Worm (Caenorhabditis elegans) whole organism, L2 larva: Measurements from ENCODE around the gene ltd-1.

Source experiments
- C34F6.9 ChIP-seq: fragments of 150-350 bp; optimal IDR thresholded peaks from 2 replicates; lab custom pipeline; 2014; ENCODE audit warnings: missing biosample characterization, missing genetic modification characterization
- F13H6.1 ChIP-seq: sonication (generic microtip); optimal IDR thresholded peaks from 2 replicates; lab custom pipeline; 2016; ENCODE audit warnings: missing genetic modification characterization, missing compliant biosample characterization
- Y55F3AM.14 ChIP-seq: fragments of 200-800 bp; sonication (Bioruptor generic); optimal IDR thresholded peaks from 2 replicates; lab custom pipeline; 2018; ENCODE audit warnings: mild to moderate bottlenecking, missing genetic modification characterization, missing compliant biosample characterization
- alr-1 ChIP-seq: fragments of 150-350 bp; optimal IDR thresholded peaks from 2 replicates; lab custom pipeline; 2014; ENCODE audit warnings: missing biosample characterization, missing genetic modification characterization
- aly-2 ChIP-seq: fragments of 150-350 bp; optimal IDR thresholded peaks from 2 replicates; lab custom pipeline; 2014; ENCODE audit warnings: missing biosample characterization, missing genetic modification characterization
- blmp-1 ChIP-seq: sonication (generic microtip); optimal IDR thresholded peaks from 2 replicates; lab custom pipeline; 2017; ENCODE audit warnings: missing genetic modification characterization, mild to moderate bottlenecking, missing compliant biosample characterization, antibody characterized with exemption, moderate library complexity; ENCODE audit not compliant: insufficient read depth
- crh-2 ChIP-seq: sonication (generic microtip); optimal IDR thresholded peaks from 2 replicates; lab custom pipeline; 2017; ENCODE audit warnings: missing biosample characterization, missing genetic modification characterization
- dmd-4 ChIP-seq: sonication (generic microtip); optimal IDR thresholded peaks from 2 replicates; lab custom pipeline; 2017; ENCODE audit warnings: missing biosample characterization, missing genetic modification characterization
- egl-27 ChIP-seq: sonication (generic microtip); optimal IDR thresholded peaks from 3 replicates; lab custom pipeline; 2017; ENCODE audit warnings: missing biosample characterization, missing genetic modification reagents, missing genetic modification characterization
- elt-1 ChIP-seq: fragments of 150-350 bp; optimal IDR thresholded peaks from 2 replicates; lab custom pipeline; 2014; ENCODE audit warnings: missing biosample characterization, missing genetic modification characterization
- fos-1 ChIP-seq: fragments of 150-350 bp; optimal IDR thresholded peaks from 2 replicates; lab custom pipeline; 2014; ENCODE audit warnings: missing biosample characterization, missing genetic modification characterization
- gmeb-1 ChIP-seq: fragments of 150-350 bp; optimal IDR thresholded peaks from 2 replicates; lab custom pipeline; 2014; ENCODE audit warnings: missing biosample characterization, missing genetic modification characterization
- lin-13 ChIP-seq: fragments of 150-350 bp; optimal IDR thresholded peaks from 2 replicates; lab custom pipeline; 2014; ENCODE audit warnings: missing biosample characterization, missing genetic modification reagents, missing genetic modification characterization
- lsy-2 ChIP-seq, 2 experiments: fragments of 150-350 bp in 1 of 2; sonication (generic microtip) in 1 of 2; optimal IDR thresholded peaks; 2 replicates each; lab custom pipeline; 2014 to 2017; ENCODE audit warnings: missing biosample characterization in 2 of 2, missing genetic modification characterization in 2 of 2
- mab-5 ChIP-seq: fragments of 150-350 bp; optimal IDR thresholded peaks from 2 replicates; lab custom pipeline; 2014; ENCODE audit warnings: missing biosample characterization, missing genetic modification characterization
- mbf-1 ChIP-seq: sonication (generic microtip); optimal IDR thresholded peaks from 2 replicates; lab custom pipeline; 2017; ENCODE audit warnings: missing biosample characterization, missing genetic modification characterization
- mdl-1 ChIP-seq, 2 experiments: fragments of 150-350 bp in 1 of 2; sonication (generic microtip) in 1 of 2; optimal IDR thresholded peaks; 2 replicates each; lab custom pipeline; 2017; ENCODE audit warnings: missing biosample characterization in 2 of 2, missing genetic modification characterization in 2 of 2
- nhr-10 ChIP-seq: sonication (generic microtip); optimal IDR thresholded peaks from 2 replicates; lab custom pipeline; 2017; ENCODE audit warnings: missing biosample characterization, missing genetic modification characterization
- nhr-11 ChIP-seq: fragments of 150-350 bp; optimal IDR thresholded peaks from 2 replicates; lab custom pipeline; 2014; ENCODE audit warnings: missing biosample characterization, missing genetic modification characterization
- nhr-129 ChIP-seq: fragments of 150-350 bp; optimal IDR thresholded peaks from 2 replicates; lab custom pipeline; 2014; ENCODE audit warnings: missing biosample characterization, missing genetic modification characterization
- nhr-21 ChIP-seq: fragments of 150-350 bp; optimal IDR thresholded peaks from 2 replicates; lab custom pipeline; 2014; ENCODE audit warnings: missing biosample characterization, missing genetic modification characterization
- nhr-23 ChIP-seq: fragments of 150-350 bp; optimal IDR thresholded peaks from 2 replicates; lab custom pipeline; 2014; ENCODE audit warnings: missing biosample characterization, missing genetic modification reagents, missing genetic modification characterization
- nhr-237 ChIP-seq: fragments of 150-350 bp; optimal IDR thresholded peaks from 2 replicates; lab custom pipeline; 2014; ENCODE audit warnings: missing biosample characterization, missing genetic modification characterization
- nhr-25 ChIP-seq: fragments of 150-350 bp; sonication (generic microtip); optimal IDR thresholded peaks from 3 replicates; lab custom pipeline; 2014; ENCODE audit warnings: missing biosample characterization, missing genetic modification characterization
- nhr-6 ChIP-seq: fragments of 150-350 bp; optimal IDR thresholded peaks from 2 replicates; lab custom pipeline; 2014; ENCODE audit warnings: missing biosample characterization, missing genetic modification characterization
- nhr-77 ChIP-seq: fragments of 150-350 bp; optimal IDR thresholded peaks from 2 replicates; lab custom pipeline; 2014; ENCODE audit warnings: missing biosample characterization, missing genetic modification characterization
- skn-1 ChIP-seq: sonication (generic microtip); optimal IDR thresholded peaks from 2 replicates; lab custom pipeline; 2017; ENCODE audit warnings: missing biosample characterization, missing genetic modification characterization
- sma-3 ChIP-seq: sonication (generic microtip); optimal IDR thresholded peaks from 2 replicates; lab custom pipeline; 2016; ENCODE audit warnings: missing genetic modification reagents, missing genetic modification characterization, missing compliant biosample characterization
- sma-9 ChIP-seq, 2 experiments: fragments of 150-350 bp in 1 of 2; sonication (generic microtip) in 1 of 2; optimal IDR thresholded peaks; 2 replicates each; lab custom pipeline; 2014 to 2016; ENCODE audit warnings: missing genetic modification characterization in 2 of 2, mild to moderate bottlenecking in 1 of 2, missing biosample characterization in 1 of 2, missing compliant biosample characterization in 1 of 2, missing genetic modification reagents in 1 of 2, moderate library complexity in 1 of 2
- snpc-4 ChIP-seq: fragments of 150-350 bp; optimal IDR thresholded peaks from 2 replicates; lab custom pipeline; 2014; ENCODE audit warnings: missing biosample characterization, missing genetic modification characterization
- unc-39 ChIP-seq: fragments of 150-350 bp; optimal IDR thresholded peaks from 2 replicates; lab custom pipeline; 2014; ENCODE audit warnings: missing biosample characterization, missing genetic modification characterization
- unc-55 ChIP-seq: fragments of 150-350 bp; sonication (generic microtip); optimal IDR thresholded peaks from 3 replicates; lab custom pipeline; 2014; ENCODE audit warnings: missing biosample characterization, missing genetic modification reagents, missing genetic modification characterization
- unc-62 ChIP-seq: fragments of 150-350 bp; optimal IDR thresholded peaks from 2 replicates; lab custom pipeline; 2014; ENCODE audit warnings: missing biosample characterization, missing genetic modification reagents, missing genetic modification characterization
- zag-1 ChIP-seq: fragments of 150-350 bp; optimal IDR thresholded peaks from 2 replicates; lab custom pipeline; 2014; ENCODE audit warnings: missing biosample characterization, missing genetic modification characterization
- ztf-11 ChIP-seq: sonication (generic microtip); optimal IDR thresholded peaks from 2 replicates; lab custom pipeline; 2017; ENCODE audit warnings: missing biosample characterization, missing genetic modification characterization
- ztf-4 ChIP-seq: fragments of 150-350 bp; optimal IDR thresholded peaks from 2 replicates; lab custom pipeline; 2014; ENCODE audit warnings: missing biosample characterization, missing genetic modification characterization

ltd-1 gene

ce11 chrII:8074058-8074457 lies 18.5 kb downstream of the ltd-1 start:
- no peak for TF ChIP-seq nhr-10 (tag; lab: Kevin White, UChicago)
- peak; percentile 47 for TF ChIP-seq fos-1
- TF ChIP-seq, all 48 proteins: peak for 1

DNA sequence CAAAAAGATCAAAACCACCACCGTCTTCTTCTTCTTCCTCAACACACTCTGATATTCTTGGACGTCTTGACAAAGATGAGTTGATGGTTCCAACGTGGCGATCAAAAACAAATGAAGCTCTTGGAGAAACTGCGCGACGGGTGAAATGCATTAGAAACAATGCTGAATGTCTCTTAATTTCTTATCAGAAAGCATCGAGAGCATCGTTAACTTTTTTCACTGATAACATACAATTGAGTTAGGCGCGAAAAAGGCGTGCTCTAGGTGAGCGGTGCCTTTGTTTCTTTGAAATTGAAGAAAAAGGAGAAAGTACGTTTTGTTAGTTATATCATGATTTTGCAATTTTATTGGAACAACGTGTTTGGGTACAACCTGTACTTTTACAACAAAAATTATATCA lies 19.3 kb downstream of the ltd-1 start, which contains the start of gene gpcp-2:
gpcp-2 (minus strand) TSS at position 153 of the 400 bp plus-strand sequence.
- TF ChIP-seq fos-1 (peak; percentile 39), nhr-21 (tag; lab: Kevin White, UChicago) (no peak), blmp-1 (tag; lab: Kevin White, UChicago) (no peak)

DNA sequence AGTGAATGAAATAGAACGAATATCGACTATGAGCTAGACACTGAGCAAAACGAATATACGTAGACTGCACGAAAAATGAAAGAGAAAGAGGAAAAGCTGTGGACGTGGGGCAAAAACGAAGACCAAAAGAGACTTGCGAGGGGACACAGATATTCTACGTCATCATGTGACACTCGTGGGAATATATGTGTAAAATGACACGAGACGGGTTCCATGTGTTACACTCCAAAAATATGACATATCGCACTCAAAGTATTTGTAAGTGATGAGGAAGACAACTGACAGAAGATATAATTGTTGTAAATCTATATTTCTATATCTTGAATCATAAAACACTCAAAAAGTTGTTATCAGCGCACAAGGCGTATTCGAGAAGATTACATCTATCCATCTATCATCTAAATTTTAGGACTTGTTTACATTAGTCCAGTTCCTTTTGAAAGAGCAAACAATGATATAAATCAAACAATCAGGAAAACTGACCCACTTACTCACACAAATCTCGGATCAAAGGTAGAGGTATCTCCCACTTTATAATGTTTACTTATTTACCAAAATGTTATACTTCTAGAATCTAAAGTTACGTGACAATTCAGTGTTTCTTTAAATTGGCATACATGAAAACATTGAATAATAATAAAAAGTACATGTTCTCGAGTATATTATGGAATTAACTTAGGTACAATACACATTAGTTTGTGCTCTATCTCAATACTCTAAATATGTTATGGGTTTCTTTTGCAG lies 20.6 kb downstream of the ltd-1 start:
- TF ChIP-seq blmp-1 (tag; lab: Kevin White, UChicago) (peak; percentile 39), nhr-129 (tag; lab: Kevin White, UChicago) (peak; percentile 80), elt-1 (tag; lab: Kevin White, UChicago) (no peak), unc-62 (GFP tag; lab: Kevin White, UChicago) (peak; percentile 63), nhr-25 (tag; lab: Kevin White, UChicago) (peak; percentile 63), nhr-23 (tag; lab: Kevin White, UChicago) (no peak), ztf-4 (tag; lab: Kevin White, UChicago) (peak; percentile 18), sma-3 (no peak), egl-27 (peak; percentile 3), lsy-2 (tag; optimal IDR thresholded peaks at IDR 0.05; lab: Kevin White, UChicago) (peak in 1 of 2 experiments; percentile 80), nhr-21 (tag; lab: Kevin White, UChicago) (peak; percentile 76), mdl-1 (tag; optimal IDR thresholded peaks at IDR 0.05; lab: Kevin White, UChicago) (peak in 1 of 2 experiments; percentile 83), sma-9 (GFP tag; optimal IDR thresholded peaks at IDR 0.05; lab: Kevin White, UChicago) (peak; percentile 91), sma-9 (tag; optimal IDR thresholded peaks at IDR 0.05; lab: Kevin White, UChicago) (no peak), mab-5 (peak; percentile 48), unc-55 (GFP tag; lab: Kevin White, UChicago) (peak; percentile 45), aly-2 (no peak), F13H6.1 (tag; lab: Kevin White, UChicago) (peak; percentile 76), unc-39 (tag; lab: Kevin White, UChicago) (no peak), gmeb-1 (tag; lab: Kevin White, UChicago) (no peak), lin-13 (GFP tag; lab: Kevin White, UChicago) (peak; percentile 11), fos-1 (peak; percentile 26), crh-2 (tag; lab: Kevin White, UChicago) (peak; percentile 77), nhr-77 (tag; lab: Kevin White, UChicago) (no peak), snpc-4 (peak; percentile 38), nhr-6 (tag; lab: Kevin White, UChicago) (peak; percentile 45), zag-1 (tag; lab: Kevin White, UChicago) (peak; percentile 53), C34F6.9 (tag; lab: Kevin White, UChicago) (peak; percentile 81)

DNA sequence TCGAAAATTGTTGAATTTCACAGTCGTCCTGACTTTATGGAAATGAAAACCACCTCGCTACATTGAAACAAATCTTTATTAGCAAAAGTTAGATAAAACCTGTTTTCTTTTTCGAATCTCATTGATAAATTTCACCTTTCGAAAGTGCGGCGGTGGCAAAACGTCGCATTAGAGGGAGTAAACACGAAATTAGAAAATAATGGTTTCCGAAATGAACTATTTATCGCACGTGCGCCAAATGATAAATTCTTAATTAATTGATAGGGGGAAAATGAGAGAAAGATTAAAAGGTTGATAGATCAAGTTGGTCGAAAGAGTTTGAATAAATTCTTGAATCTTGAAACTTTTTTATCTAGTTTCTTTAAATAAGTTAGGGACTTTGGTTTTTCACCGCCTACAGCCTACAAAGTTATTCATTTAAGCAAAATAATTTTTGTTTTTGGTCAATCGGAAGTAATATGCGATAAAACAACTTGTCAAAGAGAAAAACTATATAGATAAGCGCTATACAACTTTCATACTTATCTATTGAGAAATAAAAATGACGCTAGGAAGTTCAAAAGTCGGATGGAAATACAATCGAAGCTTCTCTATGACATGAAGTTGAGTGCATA lies 21.4 kb downstream of the ltd-1 start:
- TF ChIP-seq C34F6.9 (tag; lab: Kevin White, UChicago) (no peak), fos-1 (peak; percentile 36), nhr-21 (tag; lab: Kevin White, UChicago) (peak; percentile 30), blmp-1 (tag; lab: Kevin White, UChicago) (peak; percentile 52), sma-3 (peak; percentile 46), crh-2 (tag; lab: Kevin White, UChicago) (peak; percentile 33), mab-5 (no peak), lsy-2 (tag; optimal IDR thresholded peaks at IDR 0.05; lab: Kevin White, UChicago) (no peak), sma-9 (GFP tag; optimal IDR thresholded peaks at IDR 0.05; lab: Kevin White, UChicago) (peak; percentile 53), sma-9 (tag; optimal IDR thresholded peaks at IDR 0.05; lab: Kevin White, UChicago) (no peak)

- TF ChIP-seq nhr-21 (tag; lab: Kevin White, UChicago), result no peak
- TF ChIP-seq crh-2 (tag; lab: Kevin White, UChicago), result no peak
- no peak for TF ChIP-seq F13H6.1 (tag; lab: Kevin White, UChicago)
- TF ChIP-seq mdl-1 (tag; optimal IDR thresholded peaks at IDR 0.05; lab: Kevin White, UChicago), result no peak
- TF ChIP-seq nhr-25 (tag; lab: Kevin White, UChicago), result no peak
- no peak for TF ChIP-seq mbf-1 (tag; lab: Kevin White, UChicago)
- no peak for TF ChIP-seq nhr-11 (tag; lab: Kevin White, UChicago)
- TF ChIP-seq ztf-11 (tag; lab: Kevin White, UChicago), result no peak
- no peak for TF ChIP-seq lsy-2 (tag; optimal IDR thresholded peaks at IDR 0.05; lab: Kevin White, UChicago)
- TF ChIP-seq zag-1 (tag; lab: Kevin White, UChicago), result no peak
- TF ChIP-seq Y55F3AM.14 (GFP tag; lab: Kevin White, UChicago), result no peak
- no peak for TF ChIP-seq sma-9 (GFP tag; optimal IDR thresholded peaks at IDR 0.05; lab: Kevin White, UChicago)
- no peak for TF ChIP-seq sma-9 (tag; optimal IDR thresholded peaks at IDR 0.05; lab: Kevin White, UChicago)
- no peak for TF ChIP-seq dmd-4
- no peak for TF ChIP-seq alr-1 (tag; lab: Kevin White, UChicago)
- TF ChIP-seq egl-27, result no peak
- TF ChIP-seq skn-1 (tag; lab: Kevin White, UChicago), result no peak
- no peak for TF ChIP-seq nhr-237 (tag; lab: Kevin White, UChicago)
Measured at ce11 chrII:8065985-8066384, 26.6 kb downstream of the ltd-1 start, which contains the start of gene pdha-1. TSS of gene pdha-1 (plus strand) at chrII:8066285.
